Fruit fly (Drosophila melanogaster) whole organism, embryonic: Measurements from ENCODE around the gene side-III.

Source experiments
- ATbp ChIP-seq: fragments of 200-800 bp; sonication (Bioruptor generic); optimal IDR thresholded peaks from 2 replicates; lab custom pipeline; 2017; ENCODE audit warnings: missing biosample characterization, mild to moderate bottlenecking, missing genetic modification characterization, missing genetic modification reagents
- Aef1 ChIP-seq: fragments of 200-800 bp; sonication (Bioruptor generic); IDR thresholded peaks from 3 replicates; pipeline ENCODE4 v1.3.6; 2022; ENCODE audit warnings: missing biosample characterization, missing genetic modification characterization
- B-H2 ChIP-seq: fragments of 200-800 bp; sonication (Bioruptor generic); optimal IDR thresholded peaks from 2 replicates; lab custom pipeline; 2018; ENCODE audit warnings: missing biosample characterization, mild to moderate bottlenecking, missing genetic modification characterization
- CG10431 ChIP-seq: fragments of 200-800 bp; sonication (Bioruptor generic); optimal IDR thresholded peaks from 3 replicates; lab custom pipeline; 2018; ENCODE audit warnings: missing biosample characterization, mild to moderate bottlenecking, missing genetic modification characterization
- CG11093 ChIP-seq: fragments of 200-800 bp; sonication (Bioruptor generic); IDR thresholded peaks from 3 replicates; pipeline ENCODE4 v1.3.6; 2022; ENCODE audit warnings: missing biosample characterization, missing genetic modification characterization
- CG11398 ChIP-seq: fragments of 200-800 bp; sonication (Bioruptor generic); optimal IDR thresholded peaks from 2 replicates; lab custom pipeline; 2016; ENCODE audit warnings: missing biosample characterization, missing genetic modification characterization
- CG11696 ChIP-seq: fragments of 200-800 bp; sonication (Bioruptor generic); IDR thresholded peaks from 2 replicates; pipeline ENCODE4 v1.3.6; 2022; ENCODE audit warnings: missing biosample characterization, missing genetic modification characterization
- CG15601 ChIP-seq: fragments of 200-800 bp; sonication (Bioruptor generic); optimal IDR thresholded peaks from 3 replicates; lab custom pipeline; 2019; ENCODE audit warnings: missing biosample characterization, mild to moderate bottlenecking, missing genetic modification characterization, moderate library complexity
- CG16813 ChIP-seq: fragments of 200-800 bp; sonication (Bioruptor generic); IDR thresholded peaks from 3 replicates; pipeline ENCODE4 v1.3.6; 2022; ENCODE audit warnings: missing biosample characterization, missing genetic modification characterization; ENCODE audit not compliant: partially characterized antibody
- CG18599 ChIP-seq: fragments of 200-800 bp; sonication (Bioruptor generic); optimal IDR thresholded peaks from 3 replicates; lab custom pipeline; 2017; ENCODE audit warnings: missing biosample characterization, missing genetic modification characterization, mild to moderate bottlenecking, moderate library complexity, missing genetic modification reagents
- CG30020 ChIP-seq: fragments of 200-800 bp; optimal IDR thresholded peaks from 2 replicates; lab custom pipeline; 2019; ENCODE audit warnings: missing biosample characterization, mild to moderate bottlenecking, missing genetic modification characterization, moderate library complexity
- CG30403 ChIP-seq: fragments of 200-800 bp; sonication (Bioruptor generic); optimal IDR thresholded peaks from 3 replicates; lab custom pipeline; 2016; ENCODE audit warnings: missing biosample characterization, missing genetic modification characterization
- CG32532 ChIP-seq: fragments of 200-800 bp; sonication (Bioruptor generic); IDR thresholded peaks from 2 replicates; pipeline ENCODE4 v1.3.6; 2022; ENCODE audit warnings: missing biosample characterization, missing genetic modification characterization
- CG4328 ChIP-seq: fragments of 200-800 bp; sonication (Bioruptor generic); optimal IDR thresholded peaks from 3 replicates; lab custom pipeline; 2017; ENCODE audit warnings: missing biosample characterization, missing genetic modification reagents, missing genetic modification characterization
- CG7839 ChIP-seq: fragments of 200-800 bp; sonication (Bioruptor generic); optimal IDR thresholded peaks from 3 replicates; lab custom pipeline; 2018; ENCODE audit warnings: missing biosample characterization, mild to moderate bottlenecking, missing genetic modification characterization, moderate library complexity
- CG8290 ChIP-seq, 3 experiments: fragments of 200-800 bp; sonication (Bioruptor generic); optimal IDR thresholded peaks; 2 replicates each; lab custom pipeline; 2016 to 2019; ENCODE audit warnings: missing biosample characterization in 3 of 3, missing genetic modification characterization in 3 of 3, mild to moderate bottlenecking in 2 of 3, moderate library complexity in 1 of 3
- CG9437 ChIP-seq: fragments of 200-800 bp; sonication (Bioruptor generic); optimal IDR thresholded peaks from 2 replicates; lab custom pipeline; 2018; ENCODE audit warnings: missing biosample characterization, mild to moderate bottlenecking, missing genetic modification characterization
- CG9727 ChIP-seq: fragments of 200-800 bp; sonication (Bioruptor generic); optimal IDR thresholded peaks from 3 replicates; lab custom pipeline; 2017; ENCODE audit warnings: missing biosample characterization, mild to moderate bottlenecking, missing genetic modification characterization
- CG9817 ChIP-seq: fragments of 200-800 bp; sonication (Bioruptor generic); optimal IDR thresholded peaks from 2 replicates; lab custom pipeline; 2018; ENCODE audit warnings: missing biosample characterization, mild to moderate bottlenecking, missing genetic modification characterization, moderate library complexity
- Ets65A ChIP-seq: fragments of 200-800 bp; sonication (Bioruptor generic); peaks from one replicate; lab custom pipeline; 2016; ENCODE audit warnings: missing biosample characterization, missing genetic modification characterization
- HLH3B ChIP-seq: fragments of 200-800 bp; sonication (Bioruptor generic); IDR thresholded peaks from 2 replicates; pipeline ENCODE4 v1.3.6; 2022; ENCODE audit warnings: missing biosample characterization, missing genetic modification characterization
- Med ChIP-seq: fragments of 200-800 bp; sonication (Bioruptor generic); peaks from one replicate; lab custom pipeline; 2016; ENCODE audit warnings: missing biosample characterization, missing genetic modification characterization, mild to moderate bottlenecking, inconsistent platforms, moderate library complexity
- Mrtf ChIP-seq: fragments of 200-800 bp; sonication (Bioruptor generic); IDR thresholded peaks from 3 replicates; pipeline ENCODE4 v1.3.6; 2022; ENCODE audit warnings: missing biosample characterization, missing genetic modification characterization
- Neu2 ChIP-seq: fragments of 200-800 bp; sonication (Bioruptor generic); optimal IDR thresholded peaks from 3 replicates; lab custom pipeline; 2016; ENCODE audit warnings: missing biosample characterization, missing genetic modification characterization, borderline replicate concordance
- Ptx1 ChIP-seq: fragments of 200-800 bp; sonication (Bioruptor generic); IDR thresholded peaks from 2 replicates; pipeline ENCODE4 v1.3.6; 2022; ENCODE audit warnings: missing biosample characterization, missing genetic modification characterization
- Scr ChIP-seq: fragments of 200-800 bp; sonication (Bioruptor generic); IDR thresholded peaks from 2 replicates; pipeline ENCODE4 v1.3.6; 2022; ENCODE audit warnings: missing biosample characterization, missing genetic modification characterization; ENCODE audit not compliant: partially characterized antibody
- Spps ChIP-seq: fragments of 200-800 bp; sonication (Bioruptor generic); optimal IDR thresholded peaks from 2 replicates; lab custom pipeline; 2018; ENCODE audit warnings: missing biosample characterization, mild to moderate bottlenecking, missing genetic modification characterization
- ab ChIP-seq: fragments of 200-800 bp; sonication (Bioruptor generic); optimal IDR thresholded peaks from 2 replicates; lab custom pipeline; 2016; ENCODE audit warnings: missing biosample characterization, missing genetic modification characterization
- bab2 ChIP-seq: fragments of 200-800 bp; sonication (Bioruptor generic); optimal IDR thresholded peaks from 2 replicates; lab custom pipeline; 2016; ENCODE audit warnings: missing biosample characterization, missing genetic modification characterization
- bcd ChIP-seq: fragments of 200-800 bp; sonication (Bioruptor generic); optimal IDR thresholded peaks from 2 replicates; lab custom pipeline; 2017; ENCODE audit warnings: missing biosample characterization, mild to moderate bottlenecking, missing genetic modification characterization
- chif ChIP-seq, 2 experiments: fragments of 200-800 bp; sonication (Bioruptor generic); optimal IDR thresholded peaks; 3 replicates each; lab custom pipeline; 2016; ENCODE audit warnings: missing biosample characterization in 2 of 2, missing genetic modification characterization in 2 of 2
- crol ChIP-seq: fragments of 200-800 bp; sonication (Bioruptor generic); IDR thresholded peaks from 2 replicates; pipeline ENCODE4 v1.3.6; 2022; ENCODE audit warnings: missing biosample characterization, missing genetic modification characterization
- cwo ChIP-seq: fragments of 200-800 bp; sonication (Bioruptor generic); optimal IDR thresholded peaks from 3 replicates; lab custom pipeline; 2017; ENCODE audit warnings: missing biosample characterization, missing genetic modification characterization, mild to moderate bottlenecking, moderate library complexity, missing genetic modification reagents
- dati ChIP-seq: fragments of 200-800 bp; sonication (Bioruptor generic); IDR thresholded peaks from 2 replicates; pipeline ENCODE4 v1.3.6; 2022; ENCODE audit warnings: missing biosample characterization, missing genetic modification characterization
- dysf ChIP-seq: fragments of 200-800 bp; sonication (Bioruptor generic); IDR thresholded peaks from 3 replicates; pipeline ENCODE4 v1.3.6; 2022; ENCODE audit warnings: missing biosample characterization, missing genetic modification characterization
- en ChIP-seq: fragments of 200-800 bp; sonication (Bioruptor generic); optimal IDR thresholded peaks from 2 replicates; lab custom pipeline; 2016; ENCODE audit warnings: missing biosample characterization, missing genetic modification characterization
- ftz-f1 ChIP-seq: fragments of 200-800 bp; sonication (Bioruptor generic); optimal IDR thresholded peaks from 2 replicates; lab custom pipeline; 2016; ENCODE audit warnings: missing biosample characterization, missing genetic modification characterization
- ham ChIP-seq: fragments of 200-800 bp; sonication (Bioruptor generic); IDR thresholded peaks from 2 replicates; pipeline ENCODE4 v1.3.6; 2022; ENCODE audit warnings: missing biosample characterization, missing genetic modification characterization
- knrl ChIP-seq: fragments of 200-800 bp; sonication (Bioruptor generic); IDR thresholded peaks from 3 replicates; pipeline ENCODE4 v1.3.6; 2022; ENCODE audit warnings: missing biosample characterization, missing genetic modification characterization; ENCODE audit not compliant: partially characterized antibody
- maf-S ChIP-seq: fragments of 200-800 bp; sonication (Bioruptor generic); optimal IDR thresholded peaks from 2 replicates; lab custom pipeline; 2016; ENCODE audit warnings: missing biosample characterization, missing genetic modification characterization
- mirr ChIP-seq: fragments of 200-800 bp; sonication (Bioruptor generic); optimal IDR thresholded peaks from 3 replicates; lab custom pipeline; 2018; ENCODE audit warnings: missing biosample characterization, mild to moderate bottlenecking, missing genetic modification characterization
- nmo ChIP-seq: fragments of 200-800 bp; sonication (Bioruptor generic); optimal IDR thresholded peaks from 2 replicates; lab custom pipeline; 2018; ENCODE audit warnings: missing biosample characterization, mild to moderate bottlenecking, missing genetic modification characterization, moderate library complexity
- nom ChIP-seq: fragments of 200-800 bp; sonication (Bioruptor generic); optimal IDR thresholded peaks from 2 replicates; lab custom pipeline; 2017; ENCODE audit warnings: missing biosample characterization, missing genetic modification characterization, mild to moderate bottlenecking, moderate library complexity, missing genetic modification reagents
- prd ChIP-seq, 3 experiments: fragments of >200 bp in 2 of 3; fragments of 200-800 bp in 1 of 3; sonication (Bioruptor generic) in 1 of 3; optimal IDR thresholded peaks in 2 of 3; IDR thresholded peaks in 1 of 3; 2 replicates in 2 of 3; 3 replicates in 1 of 3; pipeline versions ENCODE4 v1.3.6 to Lab custom; 2017 to 2022; ENCODE audit warnings: missing biosample characterization in 1 of 3, missing genetic modification characterization in 1 of 3
- sens ChIP-seq: fragments of 200-800 bp; sonication (Bioruptor generic); peaks from one replicate; lab custom pipeline; 2016; ENCODE audit warnings: missing biosample characterization, missing genetic modification characterization
- seq ChIP-seq: fragments of 200-800 bp; sonication (Bioruptor generic); IDR thresholded peaks from 2 replicates; pipeline ENCODE4 v1.3.6; 2022; ENCODE audit warnings: missing biosample characterization, missing genetic modification characterization
- tgo ChIP-seq: fragments of 200-800 bp; sonication (Bioruptor generic); IDR thresholded peaks from 3 replicates; pipeline ENCODE4 v1.3.6; 2022; ENCODE audit warnings: missing biosample characterization, missing genetic modification characterization
- trem ChIP-seq: fragments of 200-800 bp; optimal IDR thresholded peaks from 3 replicates; lab custom pipeline; 2019; ENCODE audit warnings: missing biosample characterization, mild to moderate bottlenecking, missing genetic modification characterization, moderate library complexity
- yki ChIP-seq: fragments of >200 bp; optimal IDR thresholded peaks from 3 replicates; lab custom pipeline; 2018

side-III gene

DNA sequence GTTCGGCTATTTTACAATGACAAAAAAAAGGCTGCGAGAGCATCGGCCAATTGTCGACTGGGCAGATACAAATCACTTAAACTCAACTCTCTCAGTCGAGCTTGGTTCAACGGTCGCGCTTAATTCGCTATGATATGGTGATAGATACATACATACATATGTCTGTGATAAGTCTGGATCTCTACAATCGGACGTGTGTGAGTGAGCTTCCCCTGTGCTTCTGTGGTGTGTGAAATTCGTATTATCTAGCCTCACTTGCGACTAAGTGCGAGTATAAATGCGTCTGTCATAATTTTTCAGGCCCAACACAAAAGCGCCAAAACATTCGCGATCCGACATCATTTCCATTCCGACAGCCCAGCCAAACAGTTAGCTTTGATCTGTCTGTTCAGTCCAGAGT is 118.5 kb downstream of the side-III start, which contains the start of gene CG1213:
CG1213 (plus strand) TSS at position 301 of the 400 bp plus-strand sequence.
- TF ChIP-seq Spps (tag; lab: Kevin White, UChicago) (no peak), mirr (GFP tag; lab: Kevin White, UChicago) (no peak), ham (GFP tag; lab: Robert Waterston, UW) (no peak), CG16813 (GFP tag; lab: Robert Waterston, UW) (no peak), maf-S (GFP tag; lab: Kevin White, UChicago) (no peak), nom (no peak), crol (no peak), CG11696 (GFP tag; lab: Robert Waterston, UW) (no peak), nmo (no peak), dati (GFP tag; lab: Robert Waterston, UW) (no peak), seq (GFP tag; lab: Robert Waterston, UW) (no peak)

DNA sequence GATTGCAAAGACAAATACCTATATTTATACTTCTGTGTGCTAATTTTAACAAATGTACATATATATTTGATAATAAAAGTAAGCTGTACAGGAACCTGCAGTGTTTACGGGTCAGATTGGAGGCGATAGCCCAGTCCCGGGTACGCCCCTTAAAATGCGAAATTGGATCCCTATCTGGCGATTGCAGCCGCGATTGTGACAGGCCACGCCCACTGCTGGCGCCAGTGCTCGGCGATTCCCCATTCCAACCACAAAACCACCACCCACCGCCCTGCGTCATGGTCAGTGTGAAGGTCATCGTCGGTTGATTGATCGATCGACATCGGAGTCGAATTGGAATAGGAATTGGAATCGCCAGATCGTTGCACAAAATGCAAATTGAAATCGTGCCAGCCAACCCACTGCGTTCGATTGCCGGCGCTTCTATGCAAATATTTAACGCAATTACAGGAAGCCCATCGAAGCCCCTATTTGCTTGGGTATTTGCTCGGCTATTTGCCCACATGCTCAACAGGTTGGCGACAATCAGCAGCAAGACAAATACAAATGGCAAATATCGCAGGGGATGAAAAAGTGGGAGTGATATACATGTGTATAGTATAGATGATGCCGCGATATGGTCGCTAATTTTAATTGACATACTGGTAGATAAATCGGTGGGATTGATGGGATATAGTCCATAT is 120.5 kb downstream of the side-III start:
- TF ChIP-seq HLH3B (GFP tag; lab: Robert Waterston, UW) (no peak), CG9817 (tag; lab: Kevin White, UChicago) (no peak), Scr (no peak), chif (GFP tag; optimal IDR thresholded peaks at IDR 0.05; lab: Kevin White, UChicago) (no peak), CG30403 (GFP tag; lab: Kevin White, UChicago) (no peak), CG18599 (GFP tag; lab: Kevin White, UChicago) (peak; percentile 5), CG11093 (GFP tag; lab: Robert Waterston, UW) (no peak), cwo (GFP tag; lab: Kevin White, UChicago) (no peak), Mrtf (0 out of 3 replicates have a peak, but pooled peaks have one; percentile 33), ftz-f1 (GFP tag; lab: Kevin White, UChicago) (no peak), bcd (GFP tag; lab: Kevin White, UChicago) (no peak), CG11398 (GFP tag; lab: Kevin White, UChicago) (no peak), en (GFP tag; lab: Kevin White, UChicago) (no peak), ab (GFP tag; lab: Kevin White, UChicago) (no peak), Aef1 (GFP tag; lab: Robert Waterston, UW) (0 out of 3 replicates have a peak, but pooled peaks have one; percentile 17), CG7839 (tag; lab: Kevin White, UChicago) (no peak), CG8290 (GFP tag; optimal IDR thresholded peaks at IDR 0.05; lab: Kevin White, UChicago) (no peak), CG8290 (tag; optimal IDR thresholded peaks at IDR 0.05; lab: Kevin White, UChicago) (peak in 1 of 2 experiments; percentile 16), Med (GFP tag; lab: Kevin White, UChicago) (peak; percentile 38), CG10431 (GFP tag; lab: Kevin White, UChicago) (no peak), Ptx1 (GFP tag; lab: Robert Waterston, UW) (no peak), CG9437 (GFP tag; lab: Kevin White, UChicago) (no peak), B-H2 (GFP tag; lab: Kevin White, UChicago) (no peak), sens (GFP tag; lab: Kevin White, UChicago) (peak; percentile 69), CG9727 (peak; percentile 3), Neu2 (GFP tag; lab: Kevin White, UChicago) (no peak), CG4328 (no peak), trem (tag; lab: Kevin White, UChicago) (no peak), Ets65A (GFP tag; lab: Kevin White, UChicago) (peak; percentile 9), CG30020 (no peak), ATbp (GFP tag; lab: Kevin White, UChicago) (no peak), yki (lab: Kevin White, UChicago) (no peak), dysf (GFP tag; lab: Robert Waterston, UW) (no peak), bab2 (peak; percentile 20), CG32532 (GFP tag; lab: Robert Waterston, UW) (no peak), tgo (no peak), knrl (GFP tag; lab: Robert Waterston, UW) (no peak), prd (optimal IDR thresholded peaks at IDR 0.05; lab: Kevin White, UChicago) (no peak), prd (GFP tag; IDR thresholded peaks at IDR 0.05; lab: Robert Waterston, UW) (no peak), CG15601 (tag; lab: Kevin White, UChicago) (no peak)
